Worm (Caenorhabditis elegans): ENCODE results near the gene ltah-1.2.
"Not testable (repeated sequence)": the region's sequence is repeated elsewhere in the genome, so short reads cannot be mapped to it uniquely, and the experiment has no call there.

Gene ltah-1.2

ce11 chrIV:3582806-3583205 is 30.1 kb downstream of the ltah-1.2 start, which contains the start of gene blos-7:
TSS of gene blos-7 (minus strand) at chrIV:3582906.
- not testable (repeated sequence) for TF ChIP-seq nhr-77, mdl-1, ceh-16 (tag; optimal IDR thresholded peaks at IDR 0.05)

ce11 chrIV:3579477-3579975 is 33.3 kb downstream of the ltah-1.2 start, which contains the start of gene Y37E11B.1:
TSS of gene Y37E11B.1 (plus strand) at chrIV:3579621.
- no peak for TF ChIP-seq aly-2 (tag; optimal IDR thresholded peaks at IDR 0.05)
- TF ChIP-seq jun-1 (tag; optimal IDR thresholded peaks at IDR 0.05) = no peak
- no peak for TF ChIP-seq tbx-2 (tag; optimal IDR thresholded peaks at IDR 0.05)
- TF ChIP-seq zag-1 (tag; optimal IDR thresholded peaks at IDR 0.05) = no peak
- TF ChIP-seq eor-1 (tag; optimal IDR thresholded peaks at IDR 0.05) = no peak
- TF ChIP-seq nhr-76 (tag; optimal IDR thresholded peaks at IDR 0.05) = no peak
- TF ChIP-seq daf-12 (tag; optimal IDR thresholded peaks at IDR 0.05) = no peak
- no peak for TF ChIP-seq sea-2 (GFP tag; optimal IDR thresholded peaks at IDR 0.05)
- TF ChIP-seq egl-5 (tag; optimal IDR thresholded peaks at IDR 0.05) = no peak
- no peak for TF ChIP-seq fos-1 (tag; optimal IDR thresholded peaks at IDR 0.05)

ce11 chrIV:3578667-3579066 is 34.2 kb downstream of the ltah-1.2 start:
- TF ChIP-seq ceh-82 (tag; optimal IDR thresholded peaks at IDR 0.05) (no peak), mml-1 (tag; optimal IDR thresholded peaks at IDR 0.05) (no peak), egl-5 (tag; optimal IDR thresholded peaks at IDR 0.05) (no peak), nfya-1 (tag; optimal IDR thresholded peaks at IDR 0.05; ENCODE audit: insufficient read depth) (no peak), snpc-4 (tag; optimal IDR thresholded peaks at IDR 0.05) (no peak), egl-27 (tag; optimal IDR thresholded peaks at IDR 0.05) (no peak), nhr-67 (tag; optimal IDR thresholded peaks at IDR 0.05) (no peak)

ce11 chrIV:3578155-3578554 is 34.7 kb downstream of the ltah-1.2 start, which contains the start of gene Y37E11B.2:
TSS of gene Y37E11B.2 (plus strand) at chrIV:3578455.
- TF ChIP-seq fos-1 (tag; optimal IDR thresholded peaks at IDR 0.05) (no peak), hmg-11 (tag; optimal IDR thresholded peaks at IDR 0.05) (no peak), elt-1 (tag; optimal IDR thresholded peaks at IDR 0.05) (no peak), lin-15B (tag; optimal IDR thresholded peaks at IDR 0.05) (no peak), nhr-237 (tag; optimal IDR thresholded peaks at IDR 0.05) (no peak), nhr-12 (tag; optimal IDR thresholded peaks at IDR 0.05) (no peak), nhr-28 (tag; optimal IDR thresholded peaks at IDR 0.05) (no peak), nhr-25 (tag; optimal IDR thresholded peaks at IDR 0.05) (no peak)

- TF ChIP-seq nhr-28 (tag; optimal IDR thresholded peaks at IDR 0.05) = no peak
- no peak for TF ChIP-seq nhr-76 (tag; optimal IDR thresholded peaks at IDR 0.05)
- TF ChIP-seq ama-1 (optimal IDR thresholded peaks at IDR 0.05) = no peak
- TF ChIP-seq skn-1 (tag; optimal IDR thresholded peaks at IDR 0.05) = no peak
- no peak for TF ChIP-seq lsy-12 (tag; optimal IDR thresholded peaks at IDR 0.05)
- no peak for TF ChIP-seq nhr-23 (tag; optimal IDR thresholded peaks at IDR 0.05)
- no peak for TF ChIP-seq aly-2 (tag; optimal IDR thresholded peaks at IDR 0.05)
- no peak for TF ChIP-seq sea-2 (GFP tag; optimal IDR thresholded peaks at IDR 0.05)
- no peak for TF ChIP-seq mdl-1 (tag; optimal IDR thresholded peaks at IDR 0.05)
- no peak for TF ChIP-seq nhr-237 (tag; optimal IDR thresholded peaks at IDR 0.05)
- TF ChIP-seq nhr-43 (tag; optimal IDR thresholded peaks at IDR 0.05; ENCODE audit: poor library complexity, severe bottlenecking) = no peak
- TF ChIP-seq ceh-9 (tag; optimal IDR thresholded peaks at IDR 0.05) = no peak
- TF ChIP-seq jun-1 (tag; optimal IDR thresholded peaks at IDR 0.05) = no peak
- TF ChIP-seq elt-2 (tag; optimal IDR thresholded peaks at IDR 0.05) = no peak
- no peak for TF ChIP-seq fos-1 (tag; optimal IDR thresholded peaks at IDR 0.05)
- TF ChIP-seq ceh-16 (tag; optimal IDR thresholded peaks at IDR 0.05) = no peak
- no peak for TF ChIP-seq ceh-28 (tag; optimal IDR thresholded peaks at IDR 0.05)
- TF ChIP-seq lin-15B (tag; optimal IDR thresholded peaks at IDR 0.05) = no peak
- no peak for TF ChIP-seq ztf-4 (tag; optimal IDR thresholded peaks at IDR 0.05)
Measured at ce11 chrIV:3570612-3571011, 42.3 kb downstream of the ltah-1.2 start.
